Worm (Caenorhabditis elegans): ENCODE measurements around the gene Y51A2D.21.

ce11 chrV:18596240-18596639 lies 24.6 kb downstream of the Y51A2D.21 start:
- no peak for TF ChIP-seq snpc-4 (tag; optimal IDR thresholded peaks at IDR 0.05)
- no peak for TF ChIP-seq nhr-76 (tag; optimal IDR thresholded peaks at IDR 0.05)
- no peak for TF ChIP-seq mep-1 (tag; optimal IDR thresholded peaks at IDR 0.05)
- no peak for TF ChIP-seq blmp-1 (tag; optimal IDR thresholded peaks at IDR 0.05)
- no peak for TF ChIP-seq ces-1 (GFP tag; optimal IDR thresholded peaks at IDR 0.05)
- TF ChIP-seq lin-13 (tag; optimal IDR thresholded peaks at IDR 0.05): no peak
- TF ChIP-seq nhr-2 (tag; optimal IDR thresholded peaks at IDR 0.05): no peak
- TF ChIP-seq pha-4 (tag; optimal IDR thresholded peaks at IDR 0.05): no peak
- TF ChIP-seq ham-2 (GFP tag; optimal IDR thresholded peaks at IDR 0.05): no peak
- TF ChIP-seq elt-1 (tag; optimal IDR thresholded peaks at IDR 0.05; ENCODE audit: borderline replicate concordance, insufficient read depth): no peak
- no peak for TF ChIP-seq nhr-12 (tag; optimal IDR thresholded peaks at IDR 0.05)
- TF ChIP-seq nhr-237 (tag; optimal IDR thresholded peaks at IDR 0.05): no peak
- TF ChIP-seq elt-3 (tag; optimal IDR thresholded peaks at IDR 0.05): no peak
- TF ChIP-seq nhr-28 (tag; optimal IDR thresholded peaks at IDR 0.05): no peak

All from whole organism, mixed stage, embryonic.